Worm (Caenorhabditis elegans) whole organism, L4 larva: ENCODE data around the gene C02E7.10.

Source experiments
- aly-2 ChIP-seq: sonication (generic microtip); optimal IDR thresholded peaks from 2 replicates; lab custom pipeline; 2018; ENCODE audit warnings: missing biosample characterization, missing genetic modification characterization
- ceh-20 ChIP-seq: fragments of 200-800 bp; sonication (Bioruptor generic); IDR thresholded peaks from 2 replicates; pipeline ENCODE4 v1.3.6; 2022; ENCODE audit warnings: missing genetic modification reagents, missing genetic modification characterization, missing compliant biosample characterization
- egl-27 ChIP-seq: sonication (generic microtip); optimal IDR thresholded peaks from 3 replicates; lab custom pipeline; 2017; ENCODE audit warnings: missing biosample characterization, missing genetic modification reagents, missing genetic modification characterization
- fos-1 ChIP-seq: fragments of 150-350 bp; optimal IDR thresholded peaks from 2 replicates; lab custom pipeline; 2014; ENCODE audit warnings: missing biosample characterization, missing genetic modification characterization
- mdl-1 ChIP-seq, 2 experiments: fragments of 150-350 bp in 1 of 2; sonication (generic microtip) in 1 of 2; optimal IDR thresholded peaks; 2 replicates each; lab custom pipeline; 2014 to 2017; ENCODE audit warnings: missing biosample characterization in 2 of 2, missing genetic modification characterization in 2 of 2
- unc-130 ChIP-seq: sonication (generic microtip); optimal IDR thresholded peaks from 2 replicates; lab custom pipeline; 2016; ENCODE audit warnings: missing genetic modification reagents, missing genetic modification characterization, missing compliant biosample characterization

ce11 chrV:4926371-4926770 is 6.5 kb downstream of the C02E7.10 start, which contains the start of gene srh-21:
- TF ChIP-seq unc-130 (GFP tag; lab: Kevin White, UChicago) (no peak), egl-27 (no peak), fos-1 (tag; lab: Kevin White, UChicago) (no peak), aly-2 (no peak), mdl-1 (tag; optimal IDR thresholded peaks at IDR 0.05; lab: Kevin White, UChicago) (no peak), ceh-20 (GFP tag; lab: Robert Waterston, UW) (no peak)
